Fruit fly (Drosophila melanogaster) whole organism, adult: ENCODE measurements around the gene Tollo.

Experiments
- CG14711 ChIP-seq: fragments of 200-800 bp; sonication (Bioruptor generic); optimal IDR thresholded peaks from 2 replicates; lab custom pipeline; 2018; ENCODE audit warnings: missing biosample characterization, mild to moderate bottlenecking, missing genetic modification characterization, moderate library complexity
- CG1620 ChIP-seq: fragments of 200-800 bp; sonication (Bioruptor generic); optimal IDR thresholded peaks from 2 replicates; lab custom pipeline; 2016; ENCODE audit warnings: missing biosample characterization, missing genetic modification characterization
- CG33017 ChIP-seq: fragments of 200-800 bp; sonication (Bioruptor generic); optimal IDR thresholded peaks from 2 replicates; lab custom pipeline; 2018; ENCODE audit warnings: missing biosample characterization, mild to moderate bottlenecking, missing genetic modification characterization, moderate library complexity
- CG5204 ChIP-seq: fragments of 200-800 bp; sonication (Bioruptor generic); optimal IDR thresholded peaks from 2 replicates; lab custom pipeline; 2016; ENCODE audit warnings: missing biosample characterization, missing genetic modification characterization
- CG7101 ChIP-seq: fragments of 200-800 bp; sonication (Bioruptor generic); optimal IDR thresholded peaks from 2 replicates; lab custom pipeline; 2018; ENCODE audit warnings: missing biosample characterization, mild to moderate bottlenecking, missing genetic modification characterization, moderate library complexity
- Clk ChIP-seq: fragments of 200-800 bp; sonication (Bioruptor generic); optimal IDR thresholded peaks from 2 replicates; lab custom pipeline; 2017; ENCODE audit warnings: missing biosample characterization, missing genetic modification characterization
- Mnt ChIP-seq: fragments of 200-800 bp; sonication (Bioruptor generic); optimal IDR thresholded peaks from 2 replicates; lab custom pipeline; 2016; ENCODE audit warnings: missing biosample characterization, mild to moderate bottlenecking, missing genetic modification characterization
- bab1 ChIP-seq: fragments of 200-800 bp; sonication (Bioruptor generic); optimal IDR thresholded peaks from 3 replicates; lab custom pipeline; 2019; ENCODE audit warnings: missing biosample characterization, mild to moderate bottlenecking, missing genetic modification characterization, moderate library complexity
- kay ChIP-seq: fragments of 200-800 bp; sonication (Bioruptor generic); peaks from one replicate; lab custom pipeline; 2016; ENCODE audit warnings: missing biosample characterization, missing genetic modification characterization, borderline replicate concordance
- pad ChIP-seq: fragments of 200-800 bp; sonication (Bioruptor generic); optimal IDR thresholded peaks from 3 replicates; lab custom pipeline; 2017; ENCODE audit warnings: missing biosample characterization, missing genetic modification characterization, mild to moderate bottlenecking, moderate library complexity, missing genetic modification reagents
- toe ChIP-seq: fragments of 200-800 bp; sonication (Bioruptor generic); optimal IDR thresholded peaks from 2 replicates; lab custom pipeline; 2016; ENCODE audit warnings: missing biosample characterization, missing genetic modification characterization

DNA sequence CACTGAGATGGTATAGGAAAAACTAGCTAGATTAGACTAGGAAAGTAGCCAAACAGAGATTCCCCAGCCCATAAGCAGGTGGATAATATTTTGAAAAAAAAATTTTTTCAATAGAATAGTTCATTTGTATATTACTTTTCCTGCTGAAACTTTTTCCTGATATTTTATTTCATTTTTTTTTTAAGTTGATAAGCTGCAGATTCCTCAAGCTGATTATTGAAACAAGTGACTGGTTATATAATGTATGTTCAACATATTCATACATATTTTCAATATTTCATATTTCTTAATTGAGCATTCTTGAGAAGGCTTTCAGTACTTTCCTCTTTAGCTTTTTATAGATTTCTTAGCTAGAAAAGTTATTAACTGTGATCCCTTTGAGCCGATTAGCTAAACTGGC is 32.3 kb upstream of the Tollo start:
- TF ChIP-seq Clk (GFP tag; lab: Kevin White, UChicago) (no peak), CG7101 (tag; lab: Kevin White, UChicago) (no peak), toe (GFP tag; lab: Kevin White, UChicago) (no peak), bab1 (GFP tag; lab: Kevin White, UChicago) (no peak), Mnt (GFP tag; lab: Kevin White, UChicago) (no peak), CG33017 (no peak), kay (GFP tag; lab: Kevin White, UChicago) (no peak), CG14711 (tag; lab: Kevin White, UChicago) (no peak), CG1620 (GFP tag; lab: Kevin White, UChicago) (no peak), pad (GFP tag; lab: Kevin White, UChicago) (no peak), CG5204 (no peak)
